Fruit fly (Drosophila melanogaster): ENCODE data around the gene Ance-3.

dm6 chr2L:13884678-13885303 lies 29.7 kb upstream of the Ance-3 start:
- TF ChIP-seq h (optimal IDR thresholded peaks at IDR 0.05) (no peak), Myc (optimal IDR thresholded peaks at IDR 0.05) (no peak), psq (optimal IDR thresholded peaks at IDR 0.05) (no peak), ttk (optimal IDR thresholded peaks at IDR 0.05) (no peak)
